Worm (Caenorhabditis elegans) whole organism, L3 larva: ENCODE data around the gene sra-34.

Source experiments
- aly-2 ChIP-seq: fragments of 150-350 bp; optimal IDR thresholded peaks from 2 replicates; lab custom pipeline; 2014; ENCODE audit warnings: missing biosample characterization, missing genetic modification characterization
- ceh-82 ChIP-seq: fragments of 150-350 bp; optimal IDR thresholded peaks from 2 replicates; lab custom pipeline; 2014; ENCODE audit warnings: missing biosample characterization, missing genetic modification characterization
- elt-1 ChIP-seq: fragments of 150-350 bp; optimal IDR thresholded peaks from 2 replicates; lab custom pipeline; 2014; ENCODE audit warnings: missing biosample characterization, missing genetic modification characterization
- fkh-10 ChIP-seq: sonication (generic microtip); optimal IDR thresholded peaks from 2 replicates; lab custom pipeline; 2017; ENCODE audit warnings: missing biosample characterization, missing genetic modification reagents, missing genetic modification characterization
- lin-39 ChIP-seq: fragments of 150-350 bp; optimal IDR thresholded peaks from 2 replicates; lab custom pipeline; 2018; ENCODE audit warnings: missing biosample characterization, missing genetic modification reagents, missing genetic modification characterization
- mdl-1 ChIP-seq: fragments of 150-350 bp; optimal IDR thresholded peaks from 2 replicates; lab custom pipeline; 2014; ENCODE audit warnings: missing biosample characterization, missing genetic modification characterization
- nhr-11 ChIP-seq: fragments of 150-350 bp; optimal IDR thresholded peaks from 2 replicates; lab custom pipeline; 2014; ENCODE audit warnings: missing biosample characterization, missing genetic modification characterization
- nhr-12 ChIP-seq: fragments of 150-350 bp; optimal IDR thresholded peaks from 2 replicates; lab custom pipeline; 2014; ENCODE audit warnings: missing biosample characterization, missing genetic modification characterization
- nhr-67 ChIP-seq: fragments of 150-350 bp; optimal IDR thresholded peaks from 2 replicates; lab custom pipeline; 2014; ENCODE audit warnings: missing biosample characterization, missing genetic modification characterization
- nhr-77 ChIP-seq: fragments of 150-350 bp; optimal IDR thresholded peaks from 2 replicates; lab custom pipeline; 2014; ENCODE audit warnings: missing biosample characterization, missing genetic modification characterization
- unc-62 ChIP-seq: fragments of 150-350 bp; sonication (generic microtip); optimal IDR thresholded peaks from 4 replicates; lab custom pipeline; 2014; ENCODE audit warnings: missing biosample characterization, missing genetic modification reagents, missing genetic modification characterization

DNA sequence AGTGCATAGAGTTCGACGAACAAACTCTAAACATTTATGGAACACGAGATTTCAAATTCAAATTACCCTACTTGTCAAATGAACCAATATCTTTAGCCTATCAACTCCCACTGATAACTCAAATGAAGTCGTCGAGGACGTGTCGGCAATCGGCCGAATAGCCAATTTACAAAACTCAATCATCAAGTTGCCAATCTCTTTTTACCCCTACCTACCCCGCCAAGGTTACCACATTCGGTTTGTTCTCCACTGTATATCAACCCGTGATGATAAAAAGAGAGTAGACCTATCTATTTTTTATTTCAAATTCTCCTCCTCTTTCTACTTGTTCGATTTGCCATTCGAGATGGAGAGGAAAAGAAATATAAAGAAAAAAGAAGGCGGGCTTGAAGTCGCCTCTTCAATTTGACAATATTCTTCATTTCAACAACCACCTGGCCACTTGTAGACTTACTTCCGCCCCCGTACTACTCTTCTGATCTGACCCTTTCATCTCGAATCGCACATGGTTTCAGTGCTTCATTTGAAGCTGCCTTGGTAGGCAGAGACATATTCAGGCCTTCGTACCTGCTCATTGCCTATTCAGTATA is 6.6 kb upstream of the sra-34 start:
- TF ChIP-seq aly-2 (tag; lab: Kevin White, UChicago) (no peak), nhr-77 (tag; lab: Kevin White, UChicago) (no peak), mdl-1 (no peak), nhr-67 (no peak), fkh-10 (GFP tag; lab: Kevin White, UChicago) (no peak), ceh-82 (tag; lab: Kevin White, UChicago) (no peak), lin-39 (no peak), elt-1 (tag; lab: Kevin White, UChicago) (no peak), unc-62 (GFP tag; lab: Kevin White, UChicago) (no peak), nhr-11 (tag; lab: Kevin White, UChicago) (no peak), nhr-12 (tag; lab: Kevin White, UChicago) (no peak)
